Fruit fly (Drosophila melanogaster) Kc167 (cell line): Measurements from ENCODE around the gene Trf.

ENCODE experiments used
- Myc ChIP-seq: fragments of >200 bp; optimal IDR thresholded peaks from 2 replicates; lab custom pipeline; 2017; ENCODE audit warnings: missing external identifiers
- Sin3A ChIP-seq: fragments of >200 bp; optimal IDR thresholded peaks from 2 replicates; lab custom pipeline; 2018; ENCODE audit warnings: missing external identifiers
- h ChIP-seq: fragments of >200 bp; optimal IDR thresholded peaks from 3 replicates; lab custom pipeline; 2018; ENCODE audit warnings: missing external identifiers
- insv ChIP-seq: fragments of >200 bp; optimal IDR thresholded peaks from 3 replicates; lab custom pipeline; 2018; ENCODE audit warnings: missing external identifiers
- psq ChIP-seq: fragments of >200 bp; optimal IDR thresholded peaks from 2 replicates; lab custom pipeline; 2017; ENCODE audit warnings: missing external identifiers
- ttk ChIP-seq: sonication (Bioruptor generic); optimal IDR thresholded peaks from 2 replicates; lab custom pipeline; 2017; ENCODE audit warnings: missing external identifiers

Trf gene

DNA sequence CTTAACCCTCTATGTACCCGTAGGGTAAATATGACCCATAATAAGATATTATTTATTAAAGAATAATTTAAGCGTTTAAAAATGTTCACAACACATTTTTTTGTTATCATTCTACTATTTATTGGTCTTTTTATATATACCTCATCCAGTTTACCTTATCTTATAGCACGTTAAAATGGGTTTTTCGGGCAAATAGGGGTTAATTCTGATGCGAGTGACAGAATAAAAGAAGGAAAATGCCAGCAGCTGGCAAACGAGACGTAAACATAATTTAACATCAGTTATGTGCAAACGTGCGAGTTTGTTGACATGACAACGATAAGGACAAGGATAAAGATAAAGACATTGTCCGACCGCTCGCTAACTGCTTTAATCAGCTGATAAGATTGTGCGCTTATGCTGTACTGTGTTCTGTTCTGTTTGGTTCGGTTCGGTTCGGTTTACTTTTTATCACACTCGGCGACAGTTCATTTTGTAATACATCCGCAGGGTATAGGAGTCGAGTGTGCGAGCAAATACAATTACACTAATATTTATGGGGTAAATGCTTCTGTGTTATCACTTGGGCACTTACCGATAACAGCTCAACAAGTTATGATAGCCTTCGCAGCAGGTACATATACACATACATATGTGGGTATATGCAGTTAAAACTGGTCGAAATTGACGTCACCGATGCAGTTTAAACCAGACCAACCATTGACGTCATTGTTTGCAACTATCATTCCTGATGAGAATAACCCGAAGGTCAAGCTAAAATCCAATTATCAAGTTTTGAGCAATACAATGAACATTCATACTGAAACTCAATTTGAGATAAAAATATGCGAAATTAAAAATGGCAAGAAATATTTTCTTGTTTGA lies 28.0 kb downstream of the Trf start:
- TF ChIP-seq Myc (lab: Kevin White, UChicago) (no peak), ttk (lab: Kevin White, UChicago) (no peak), h (lab: Kevin White, UChicago) (no peak), psq (no peak), insv (no peak), Sin3A (no peak)

DNA sequence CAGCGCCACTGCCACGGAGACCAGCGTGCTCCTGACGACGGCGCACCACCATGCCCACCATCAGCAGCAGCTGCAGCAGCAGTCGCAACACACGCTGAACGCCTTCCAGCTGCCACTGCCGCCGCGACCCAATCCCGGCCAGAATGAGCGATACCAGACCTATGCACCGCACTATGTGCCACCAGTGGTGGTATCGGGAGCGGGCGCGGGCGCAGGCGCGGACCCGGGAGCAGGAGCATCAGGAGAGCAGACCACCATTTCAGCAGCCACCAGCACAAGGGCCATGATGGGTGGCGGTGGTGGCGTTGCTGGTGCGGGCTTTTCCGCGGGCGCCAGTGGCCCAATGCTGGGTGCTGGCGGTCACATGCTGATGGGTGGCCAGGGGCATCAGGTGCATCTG lies 30.4 kb downstream of the Trf start:
- TF ChIP-seq psq (no peak), ttk (lab: Kevin White, UChicago) (no peak), Sin3A (no peak), Myc (lab: Kevin White, UChicago) (no peak), insv (no peak), h (lab: Kevin White, UChicago) (no peak)

DNA sequence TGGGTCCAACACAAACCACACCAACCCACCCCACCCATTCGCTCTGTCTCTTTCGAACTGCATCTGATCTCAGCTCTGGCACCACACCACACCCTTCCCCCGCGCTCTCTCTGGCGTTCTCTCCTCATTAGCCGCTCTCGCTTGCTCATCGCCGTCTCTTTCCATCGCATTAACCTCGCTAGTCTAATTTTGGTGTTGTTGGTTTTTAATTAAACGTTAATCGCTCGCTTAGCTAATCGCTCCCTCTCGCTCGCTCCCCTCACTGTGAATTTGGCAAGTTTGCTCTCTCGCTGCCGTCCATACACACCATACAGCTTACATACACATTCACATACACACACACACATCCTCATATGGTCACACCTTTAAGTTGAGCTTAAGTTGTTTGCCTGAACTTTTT lies 31.4 kb downstream of the Trf start:
- TF ChIP-seq Sin3A (no peak), h (lab: Kevin White, UChicago) (no peak), insv (no peak), psq (no peak), Myc (lab: Kevin White, UChicago) (no peak), ttk (lab: Kevin White, UChicago) (no peak)

DNA sequence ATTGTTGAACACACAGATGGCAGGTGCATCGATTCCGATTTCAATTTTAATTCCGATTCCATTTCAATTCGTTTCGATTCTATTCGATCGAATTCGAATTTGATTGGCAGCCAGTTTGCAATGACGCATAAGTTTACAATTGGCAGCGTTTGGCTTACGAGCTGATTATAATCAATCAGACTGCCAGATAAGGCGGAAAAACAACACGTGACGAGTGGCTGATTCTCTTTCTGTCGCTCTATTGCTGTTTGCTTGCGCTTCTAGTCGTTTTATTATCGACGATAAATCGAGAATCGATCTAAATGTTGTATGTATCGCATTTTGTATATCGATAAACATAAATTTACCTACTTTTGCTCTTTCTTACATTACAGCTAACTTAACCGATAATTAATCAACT lies 32.0 kb downstream of the Trf start:
- no peak for TF ChIP-seq Myc (lab: Kevin White, UChicago)
- TF ChIP-seq h (lab: Kevin White, UChicago) = no peak
- no peak for TF ChIP-seq ttk (lab: Kevin White, UChicago)
- TF ChIP-seq psq = no peak
- TF ChIP-seq insv = no peak
- TF ChIP-seq Sin3A = no peak

DNA sequence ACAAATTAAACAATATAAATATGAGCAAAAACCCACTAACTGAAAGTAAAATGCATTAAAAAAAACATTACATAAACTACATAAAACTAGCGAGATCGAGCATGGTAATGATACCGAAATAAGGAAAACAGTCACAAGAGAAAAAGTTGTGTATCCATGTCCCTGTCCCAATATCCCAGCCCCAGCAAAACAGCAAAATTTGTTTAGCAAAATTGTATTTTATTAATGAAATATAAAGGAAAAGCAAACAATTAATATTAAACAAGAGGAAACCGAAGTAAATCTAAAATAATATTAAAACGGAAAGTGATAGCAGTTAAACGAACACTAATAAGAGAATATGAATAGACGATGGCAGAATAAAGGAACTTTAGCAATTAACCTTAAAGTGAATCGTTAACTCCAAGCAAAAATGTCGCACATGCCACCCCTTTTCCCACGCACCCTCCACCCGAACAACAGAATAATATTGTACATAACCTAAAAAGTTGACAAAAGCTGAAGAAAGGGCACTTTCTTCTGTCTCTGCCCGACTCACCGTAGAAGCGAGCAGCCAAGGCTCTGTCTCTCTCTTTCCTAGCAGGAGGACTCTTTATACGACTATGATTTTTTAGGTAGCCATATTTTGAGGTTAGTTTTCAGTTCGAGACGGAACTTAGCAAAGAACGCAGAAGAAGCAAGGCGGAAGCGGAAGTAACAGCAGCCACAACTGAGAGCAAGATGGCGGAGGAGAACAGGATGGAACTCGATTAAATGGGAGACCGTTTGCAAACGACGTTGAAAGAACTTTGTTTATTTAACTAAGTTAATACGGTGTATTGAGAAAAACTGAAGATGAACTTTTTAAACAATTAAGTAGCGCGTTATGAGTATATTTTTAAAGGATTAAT lies 38.1 kb downstream of the Trf start:
- no peak for TF ChIP-seq psq
- no peak for TF ChIP-seq Myc (lab: Kevin White, UChicago)
- no peak for TF ChIP-seq ttk (lab: Kevin White, UChicago)
- TF ChIP-seq Sin3A = no peak
- TF ChIP-seq h (lab: Kevin White, UChicago) = no peak
- TF ChIP-seq insv = no peak

DNA sequence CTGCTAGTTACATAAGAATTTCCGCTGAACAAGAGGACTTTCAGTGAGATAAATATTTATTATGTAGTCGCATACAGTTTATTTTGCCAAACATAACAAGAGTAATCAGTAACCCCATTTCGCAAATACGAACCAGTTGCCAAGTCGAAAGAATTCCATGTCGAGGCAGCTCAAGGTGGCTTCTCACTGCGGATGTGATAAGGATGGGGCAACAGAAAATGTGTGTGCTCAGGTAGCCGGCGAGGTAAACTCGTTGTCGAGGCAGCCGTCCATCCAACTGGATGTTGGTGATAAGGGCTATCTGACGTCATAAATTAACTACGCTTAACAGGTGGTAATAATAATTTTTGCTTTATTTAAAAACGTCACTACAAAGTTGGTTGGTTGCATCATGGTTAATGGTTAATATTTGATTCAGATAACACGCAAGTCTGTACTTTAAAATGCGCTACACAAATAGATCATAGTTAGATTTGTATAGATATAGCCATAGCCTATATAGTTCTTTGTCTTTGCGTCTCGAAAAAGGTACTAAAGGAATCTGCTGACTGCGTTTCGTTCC lies 44.0 kb downstream of the Trf start:
- no peak for TF ChIP-seq h (lab: Kevin White, UChicago)
- TF ChIP-seq Sin3A = no peak
- TF ChIP-seq ttk (lab: Kevin White, UChicago) = no peak
- TF ChIP-seq Myc (lab: Kevin White, UChicago) = no peak
- TF ChIP-seq insv = no peak
- TF ChIP-seq psq = no peak
